Fruit fly (Drosophila melanogaster) whole organism, wandering third instar larva: ENCODE results near the gene CG42536.

Experiments
- Abd-B ChIP-seq: fragments of >200 bp; optimal IDR thresholded peaks from 2 replicates; lab custom pipeline; 2017; ENCODE audit warnings: missing biosample characterization, missing genetic modification characterization
- CG9705 ChIP-seq: fragments of 200-800 bp; sonication (Bioruptor generic); optimal IDR thresholded peaks from 2 replicates; lab custom pipeline; 2018; ENCODE audit warnings: missing biosample characterization, mild to moderate bottlenecking, missing genetic modification characterization
- Dif ChIP-seq: fragments of 200-275, 200-300 bp; sonication (Bioruptor generic); optimal IDR thresholded peaks from 2 replicates; lab custom pipeline; 2018; ENCODE audit warnings: missing biosample characterization, missing genetic modification characterization; ENCODE audit not compliant: partially characterized antibody
- Jra ChIP-seq: sonication (Bioruptor generic); optimal IDR thresholded peaks from 2 replicates; lab custom pipeline; 2016; ENCODE audit warnings: missing biosample characterization, missing genetic modification characterization
- h ChIP-seq: fragments of 200-800 bp; sonication (Bioruptor generic); optimal IDR thresholded peaks from 3 replicates; lab custom pipeline; 2016; ENCODE audit warnings: missing biosample characterization, mild to moderate bottlenecking, missing genetic modification characterization
- lola ChIP-seq: fragments of >200 bp; optimal IDR thresholded peaks from 2 replicates; lab custom pipeline; 2017; ENCODE audit warnings: missing biosample characterization, missing genetic modification characterization
- pan ChIP-seq: fragments of >200 bp; optimal IDR thresholded peaks from 2 replicates; lab custom pipeline; 2017
- sage ChIP-seq: fragments of 200-800 bp; sonication (Bioruptor generic); optimal IDR thresholded peaks from 2 replicates; lab custom pipeline; 2016; ENCODE audit warnings: missing biosample characterization, mild to moderate bottlenecking, missing genetic modification characterization
- sv ChIP-seq: fragments of 200-800 bp; sonication (Bioruptor generic); optimal IDR thresholded peaks from 3 replicates; lab custom pipeline; 2016; ENCODE audit warnings: missing biosample characterization, missing genetic modification characterization
- usp ChIP-seq: fragments of >200 bp; optimal IDR thresholded peaks from 2 replicates; lab custom pipeline; 2017; ENCODE audit warnings: missing biosample characterization, missing genetic modification characterization
- woc ChIP-seq: sonication (Bioruptor generic); optimal IDR thresholded peaks from 2 replicates; lab custom pipeline; 2016; ENCODE audit warnings: missing biosample characterization, mild to moderate bottlenecking, missing genetic modification characterization

DNA sequence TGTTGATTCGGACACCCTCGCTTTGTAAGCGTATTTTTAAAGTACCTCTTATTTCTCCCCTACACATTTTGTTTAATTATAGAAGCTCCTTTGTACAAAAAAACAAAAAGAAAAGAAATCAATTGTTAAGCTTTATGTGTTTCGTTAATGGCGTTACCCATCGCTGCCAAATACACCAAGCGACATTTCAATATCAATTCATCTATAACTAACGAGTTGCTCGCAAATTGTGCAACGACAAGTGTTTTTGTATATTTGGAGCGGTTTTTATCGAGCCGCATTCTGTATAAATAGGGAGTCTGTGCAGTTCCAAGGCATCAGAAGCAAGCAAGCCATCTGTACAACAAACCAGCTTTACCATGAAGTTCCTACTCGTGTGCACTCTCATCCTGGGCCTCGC lies 9.6 kb upstream of the CG42536 start, which contains the start of gene CG18628:
- no peak for TF ChIP-seq Abd-B
- no peak for TF ChIP-seq sage (GFP tag; lab: Kevin White, UChicago)
- TF ChIP-seq sv (GFP tag; lab: Kevin White, UChicago) = no peak
- TF ChIP-seq usp (GFP tag; lab: Kevin White, UChicago) = no peak
- no peak for TF ChIP-seq Jra
- no peak for TF ChIP-seq h (GFP tag; lab: Kevin White, UChicago)
- no peak for TF ChIP-seq lola
- no peak for TF ChIP-seq pan (lab: Kevin White, UChicago)
- TF ChIP-seq woc (GFP tag; lab: Kevin White, UChicago) = no peak
- no peak for TF ChIP-seq CG9705
- TF ChIP-seq Dif (GFP tag; lab: Kevin White, UChicago) = no peak
